Fruit fly (Drosophila melanogaster) whole organism, embryonic: ENCODE data around the gene SrpRalpha.

Experiments
- Antp ChIP-seq: fragments of 200-800 bp; sonication (Bioruptor generic); optimal IDR thresholded peaks from 3 replicates; lab custom pipeline; 2016; ENCODE audit warnings: missing biosample characterization, missing genetic modification characterization
- CG1024 ChIP-seq: fragments of 200-800 bp; sonication (Bioruptor generic); IDR thresholded peaks from 2 replicates; pipeline ENCODE4 v1.3.6; 2022; ENCODE audit warnings: missing biosample characterization, missing genetic modification characterization
- CG10959 ChIP-seq: fragments of 200-800 bp; sonication (Bioruptor generic); IDR thresholded peaks from 2 replicates; pipeline ENCODE4 v1.3.6; 2022; ENCODE audit warnings: missing biosample characterization, missing genetic modification characterization
- CG11398 ChIP-seq: fragments of 200-800 bp; sonication (Bioruptor generic); optimal IDR thresholded peaks from 2 replicates; lab custom pipeline; 2016; ENCODE audit warnings: missing biosample characterization, missing genetic modification characterization
- CG11456 ChIP-seq: fragments of 200-800 bp; sonication (Bioruptor generic); IDR thresholded peaks from 3 replicates; pipeline ENCODE4 v1.3.6; 2022; ENCODE audit warnings: missing biosample characterization, missing genetic modification characterization
- CG11723 ChIP-seq: fragments of 200-800 bp; sonication (Bioruptor generic); optimal IDR thresholded peaks from 2 replicates; lab custom pipeline; 2017; ENCODE audit warnings: missing biosample characterization, mild to moderate bottlenecking, missing genetic modification characterization
- CG13123 ChIP-seq: fragments of 200-800 bp; sonication (Bioruptor generic); optimal IDR thresholded peaks from 2 replicates; lab custom pipeline; 2016; ENCODE audit warnings: missing biosample characterization, missing genetic modification characterization
- CG14860 ChIP-seq: fragments of 200-800 bp; sonication (Bioruptor generic); IDR thresholded peaks from 3 replicates; pipeline ENCODE4 v1.3.6; 2022; ENCODE audit warnings: missing biosample characterization, missing genetic modification characterization; ENCODE audit not compliant: partially characterized antibody
- CG15601 ChIP-seq: fragments of 200-800 bp; sonication (Bioruptor generic); optimal IDR thresholded peaks from 3 replicates; lab custom pipeline; 2019; ENCODE audit warnings: missing biosample characterization, mild to moderate bottlenecking, missing genetic modification characterization, moderate library complexity
- CG15696 ChIP-seq: fragments of 200-800 bp; sonication (Bioruptor generic); optimal IDR thresholded peaks from 2 replicates; lab custom pipeline; 2019; ENCODE audit warnings: missing biosample characterization, mild to moderate bottlenecking, missing genetic modification characterization, moderate library complexity
- CG1602 ChIP-seq: fragments of 200-800 bp; sonication (Bioruptor generic); optimal IDR thresholded peaks from 3 replicates; lab custom pipeline; 2016; ENCODE audit warnings: missing biosample characterization, missing genetic modification characterization
- CG16815 ChIP-seq: fragments of 200-800 bp; sonication (Bioruptor generic); optimal IDR thresholded peaks from 3 replicates; lab custom pipeline; 2017; ENCODE audit warnings: missing biosample characterization, mild to moderate bottlenecking, missing genetic modification characterization
- CG17385 ChIP-seq: fragments of 200-800 bp; sonication (Bioruptor generic); optimal IDR thresholded peaks from 3 replicates; lab custom pipeline; 2018; ENCODE audit warnings: missing biosample characterization, mild to moderate bottlenecking, missing genetic modification characterization
- CG17612 ChIP-seq: fragments of 200-800 bp; sonication (Bioruptor generic); IDR thresholded peaks from 2 replicates; pipeline ENCODE4 v1.3.6; 2022; ENCODE audit warnings: missing biosample characterization, missing genetic modification characterization
- CG1792 ChIP-seq: fragments of 200-800 bp; sonication (Bioruptor generic); optimal IDR thresholded peaks from 2 replicates; lab custom pipeline; 2016; ENCODE audit warnings: missing biosample characterization, missing genetic modification characterization
- CG18476 ChIP-seq: fragments of 200-800 bp; sonication (Bioruptor generic); optimal IDR thresholded peaks from 2 replicates; lab custom pipeline; 2016; ENCODE audit warnings: missing biosample characterization, mild to moderate bottlenecking, missing genetic modification characterization
- CG2120 ChIP-seq: fragments of 200-800 bp; sonication (Bioruptor generic); optimal IDR thresholded peaks from 3 replicates; lab custom pipeline; 2016; ENCODE audit warnings: missing biosample characterization, missing genetic modification characterization
- CG33213 ChIP-seq: fragments of 200-800 bp; sonication (Bioruptor generic); optimal IDR thresholded peaks from 3 replicates; lab custom pipeline; 2016; ENCODE audit warnings: missing biosample characterization, missing genetic modification characterization
- CG6175 ChIP-seq: fragments of 200-800 bp; sonication (Bioruptor generic); IDR thresholded peaks from 3 replicates; pipeline ENCODE4 v1.3.6; 2022; ENCODE audit warnings: missing biosample characterization, missing genetic modification characterization
- CG7556 ChIP-seq: fragments of 200-800 bp; sonication (Bioruptor generic); optimal IDR thresholded peaks from 2 replicates; lab custom pipeline; 2017; ENCODE audit warnings: missing biosample characterization, mild to moderate bottlenecking, missing genetic modification characterization
- CG7839 ChIP-seq: fragments of 200-800 bp; sonication (Bioruptor generic); optimal IDR thresholded peaks from 3 replicates; lab custom pipeline; 2018; ENCODE audit warnings: missing biosample characterization, mild to moderate bottlenecking, missing genetic modification characterization, moderate library complexity
- CG8089 ChIP-seq: fragments of 200-800 bp; sonication (Bioruptor generic); optimal IDR thresholded peaks from 3 replicates; lab custom pipeline; 2016; ENCODE audit warnings: missing biosample characterization, missing genetic modification characterization
- CG8765 ChIP-seq: fragments of 200-800 bp; sonication (Bioruptor generic); IDR thresholded peaks from 2 replicates; pipeline ENCODE4 v1.3.6; 2022; ENCODE audit warnings: missing biosample characterization, missing genetic modification characterization
- CG9437 ChIP-seq: fragments of 200-800 bp; sonication (Bioruptor generic); optimal IDR thresholded peaks from 2 replicates; lab custom pipeline; 2018; ENCODE audit warnings: missing biosample characterization, mild to moderate bottlenecking, missing genetic modification characterization
- CoRest ChIP-seq: fragments of 200-800 bp; sonication (Bioruptor generic); optimal IDR thresholded peaks from 3 replicates; lab custom pipeline; 2018; ENCODE audit warnings: missing biosample characterization, mild to moderate bottlenecking, missing genetic modification characterization, moderate library complexity
- Dfd ChIP-seq, 2 experiments: fragments of >200 bp; optimal IDR thresholded peaks; 2 replicates each; lab custom pipeline; 2017; ENCODE audit warnings: missing biosample characterization in 2 of 2, missing genetic modification characterization in 2 of 2
- Max ChIP-seq: fragments of 200-800 bp; sonication (Bioruptor generic); optimal IDR thresholded peaks from 2 replicates; lab custom pipeline; 2016; ENCODE audit warnings: missing biosample characterization, mild to moderate bottlenecking, missing genetic modification characterization
- NK7.1 ChIP-seq: fragments of 200-800 bp; sonication (Bioruptor generic); optimal IDR thresholded peaks from 3 replicates; lab custom pipeline; 2016; ENCODE audit warnings: missing biosample characterization, missing genetic modification characterization
- Opbp ChIP-seq: fragments of 200-800 bp; sonication (Bioruptor generic); IDR thresholded peaks from 3 replicates; pipeline ENCODE4 v1.3.6; 2022; ENCODE audit warnings: missing biosample characterization, missing genetic modification characterization; ENCODE audit not compliant: partially characterized antibody
- Optix ChIP-seq: fragments of 200-800 bp; sonication (Bioruptor generic); IDR thresholded peaks from 3 replicates; pipeline ENCODE4 v1.3.6; 2022; ENCODE audit warnings: missing biosample characterization, missing genetic modification characterization
- Rx ChIP-seq: fragments of 200-800 bp; sonication (Bioruptor generic); IDR thresholded peaks from 2 replicates; pipeline ENCODE4 v1.3.6; 2022; ENCODE audit warnings: missing biosample characterization, missing genetic modification characterization
- Sry-δ ChIP-seq: fragments of 200-800 bp; sonication (Bioruptor generic); optimal IDR thresholded peaks from 2 replicates; lab custom pipeline; 2016; ENCODE audit warnings: missing biosample characterization, missing genetic modification characterization
- bigmax ChIP-seq: fragments of 200-800 bp; sonication (Bioruptor generic); optimal IDR thresholded peaks from 2 replicates; lab custom pipeline; 2018; ENCODE audit warnings: missing biosample characterization, mild to moderate bottlenecking, missing genetic modification characterization
- bowl ChIP-seq: fragments of 200-800 bp; sonication (Bioruptor generic); IDR thresholded peaks from 2 replicates; pipeline ENCODE4 v1.3.6; 2022; ENCODE audit warnings: missing biosample characterization, missing genetic modification characterization
- caup ChIP-seq: fragments of 200-800 bp; sonication (Bioruptor generic); optimal IDR thresholded peaks from 3 replicates; lab custom pipeline; 2017; ENCODE audit warnings: missing biosample characterization, mild to moderate bottlenecking, missing genetic modification characterization, moderate library complexity; ENCODE audit not compliant: severe bottlenecking
- chinmo ChIP-seq: fragments of 200-800 bp; sonication (Bioruptor generic); IDR thresholded peaks from 4 replicates; pipeline ENCODE4 v1.3.6; 2022; ENCODE audit warnings: missing biosample characterization, missing genetic modification characterization; ENCODE audit not compliant: partially characterized antibody
- ci ChIP-seq: fragments of 200-800 bp; sonication (Bioruptor generic); IDR thresholded peaks from 3 replicates; pipeline ENCODE4 v1.3.6; 2022; ENCODE audit warnings: missing biosample characterization, missing genetic modification characterization
- da ChIP-seq: fragments of 200-800 bp; sonication (Bioruptor generic); optimal IDR thresholded peaks from 2 replicates; lab custom pipeline; 2016; ENCODE audit warnings: missing biosample characterization, missing genetic modification characterization
- ewg ChIP-seq: fragments of 200-800 bp; sonication (Bioruptor generic); optimal IDR thresholded peaks from 3 replicates; lab custom pipeline; 2017; ENCODE audit warnings: mild to moderate bottlenecking, missing biosample characterization, missing genetic modification reagents, missing genetic modification characterization
- fd96Cb ChIP-seq: fragments of 200-800 bp; sonication (Bioruptor generic); optimal IDR thresholded peaks from 2 replicates; lab custom pipeline; 2018; ENCODE audit warnings: missing biosample characterization, mild to moderate bottlenecking, missing genetic modification characterization, moderate library complexity
- luna ChIP-seq: fragments of 200-800 bp; sonication (Bioruptor generic); optimal IDR thresholded peaks from 2 replicates; lab custom pipeline; 2016; ENCODE audit warnings: missing biosample characterization, missing genetic modification characterization
- nom ChIP-seq: fragments of 200-800 bp; sonication (Bioruptor generic); optimal IDR thresholded peaks from 2 replicates; lab custom pipeline; 2017; ENCODE audit warnings: missing biosample characterization, missing genetic modification characterization, mild to moderate bottlenecking, moderate library complexity, missing genetic modification reagents
- prd ChIP-seq, 3 experiments: fragments of >200 bp in 2 of 3; fragments of 200-800 bp in 1 of 3; sonication (Bioruptor generic) in 1 of 3; optimal IDR thresholded peaks in 2 of 3; IDR thresholded peaks in 1 of 3; 2 replicates in 2 of 3; 3 replicates in 1 of 3; pipeline versions ENCODE4 v1.3.6 to Lab custom; 2017 to 2022; ENCODE audit warnings: missing biosample characterization in 1 of 3, missing genetic modification characterization in 1 of 3
- pum ChIP-seq: fragments of 200-800 bp; sonication (Bioruptor generic); optimal IDR thresholded peaks from 2 replicates; lab custom pipeline; 2016; ENCODE audit warnings: missing biosample characterization, missing genetic modification characterization
- sens-2 ChIP-seq: fragments of 200-800 bp; sonication (Bioruptor generic); IDR thresholded peaks from 2 replicates; pipeline ENCODE4 v1.3.6; 2022; ENCODE audit warnings: missing biosample characterization, missing genetic modification characterization
- so ChIP-seq: fragments of 200-800 bp; sonication (Bioruptor generic); IDR thresholded peaks from 3 replicates; pipeline ENCODE4 v1.3.6; 2022; ENCODE audit warnings: missing biosample characterization, missing genetic modification characterization
- usp ChIP-seq: fragments of >200 bp; optimal IDR thresholded peaks from 2 replicates; lab custom pipeline; 2017; ENCODE audit warnings: missing biosample characterization, missing genetic modification characterization
- vvl ChIP-seq: fragments of 200-800 bp; sonication (Bioruptor generic); IDR thresholded peaks from 2 replicates; pipeline ENCODE4 v1.3.6; 2022; ENCODE audit warnings: missing biosample characterization, missing genetic modification characterization
- zen ChIP-seq: fragments of 200-800 bp; sonication (Bioruptor generic); optimal IDR thresholded peaks from 3 replicates; lab custom pipeline; 2018; ENCODE audit warnings: missing biosample characterization, mild to moderate bottlenecking, missing genetic modification characterization, moderate library complexity
- zfh2 ChIP-seq: fragments of 200-800 bp; sonication (Bioruptor generic); optimal IDR thresholded peaks from 2 replicates; lab custom pipeline; 2016; ENCODE audit warnings: missing biosample characterization, missing genetic modification characterization

SrpRalpha gene

dm6 chrX:11146598-11147176, 17.8 kb upstream of the SrpRalpha start (continued):
- TF ChIP-seq Dfd (GFP tag; optimal IDR thresholded peaks at IDR 0.05; lab: Kevin White, UChicago) (no peak), so (GFP tag; lab: Robert Waterston, UW) (no peak), ci (GFP tag; lab: Robert Waterston, UW) (peak; percentile 68; the same call in 2 of the 3 replicates), prd (optimal IDR thresholded peaks at IDR 0.05; lab: Kevin White, UChicago) (no peak), prd (GFP tag; IDR thresholded peaks at IDR 0.05; lab: Robert Waterston, UW) (peak; percentile 44; the same call in 1 of the 3 replicates), CG11398 (GFP tag; lab: Kevin White, UChicago) (no peak), CG15696 (peak; percentile 46), fd96Cb (tag; lab: Kevin White, UChicago) (peak; percentile 13), Antp (GFP tag; lab: Kevin White, UChicago) (peak; percentile 14), sens-2 (peak; percentile 13; the same call in 1 of the 2 replicates), CG1792 (GFP tag; lab: Kevin White, UChicago) (no peak), CG7556 (no peak), CG9437 (GFP tag; lab: Kevin White, UChicago) (no peak), Sry-δ (GFP tag; lab: Kevin White, UChicago) (no peak), CG1602 (GFP tag; lab: Kevin White, UChicago) (no peak), chinmo (GFP tag; lab: Robert Waterston, UW) (no peak), CG17612 (GFP tag; lab: Robert Waterston, UW) (no peak), CG6175 (GFP tag; lab: Robert Waterston, UW) (no peak), Max (GFP tag; lab: Kevin White, UChicago) (no peak), CG14860 (no peak), usp (no peak), luna (GFP tag; lab: Kevin White, UChicago) (no peak), CG2120 (GFP tag; lab: Kevin White, UChicago) (no peak), CG18476 (GFP tag; lab: Kevin White, UChicago) (no peak), Opbp (GFP tag; lab: Robert Waterston, UW) (no peak), CG16815 (GFP tag; lab: Kevin White, UChicago) (no peak), bigmax (no peak), bowl (GFP tag; lab: Robert Waterston, UW) (no peak), CG8765 (GFP tag; lab: Robert Waterston, UW) (peak; percentile 51), zfh2 (GFP tag; lab: Kevin White, UChicago) (no peak), CG7839 (tag; lab: Kevin White, UChicago) (peak; percentile 14), NK7.1 (GFP tag; lab: Kevin White, UChicago) (peak; percentile 6), CG11456 (GFP tag; lab: Robert Waterston, UW) (0 out of 3 replicates have a peak, but pooled peaks have one; percentile 37), CG11723 (no peak), CG15601 (tag; lab: Kevin White, UChicago) (no peak), zen (peak; percentile 44), Rx (GFP tag; lab: Robert Waterston, UW) (no peak), CG17385 (GFP tag; lab: Kevin White, UChicago) (no peak), CoRest (tag; lab: Kevin White, UChicago) (no peak), CG13123 (GFP tag; lab: Kevin White, UChicago) (no peak), pum (GFP tag; lab: Kevin White, UChicago) (no peak), vvl (GFP tag; lab: Robert Waterston, UW) (no peak), caup (GFP tag; lab: Kevin White, UChicago) (peak; percentile 6), ewg (GFP tag; lab: Kevin White, UChicago) (no peak), CG33213 (no peak), CG8089 (GFP tag; lab: Kevin White, UChicago) (no peak), CG1024 (GFP tag; lab: Robert Waterston, UW) (no peak), nom (GFP tag; lab: Kevin White, UChicago) (peak; percentile 30), Optix (GFP tag; lab: Robert Waterston, UW) (no peak), da (GFP tag; lab: Kevin White, UChicago) (peak; percentile 3), CG10959 (GFP tag; lab: Robert Waterston, UW) (no peak)
